Worm (Caenorhabditis elegans): ENCODE data around the gene mrps-33.

mrps-33 gene

DNA sequence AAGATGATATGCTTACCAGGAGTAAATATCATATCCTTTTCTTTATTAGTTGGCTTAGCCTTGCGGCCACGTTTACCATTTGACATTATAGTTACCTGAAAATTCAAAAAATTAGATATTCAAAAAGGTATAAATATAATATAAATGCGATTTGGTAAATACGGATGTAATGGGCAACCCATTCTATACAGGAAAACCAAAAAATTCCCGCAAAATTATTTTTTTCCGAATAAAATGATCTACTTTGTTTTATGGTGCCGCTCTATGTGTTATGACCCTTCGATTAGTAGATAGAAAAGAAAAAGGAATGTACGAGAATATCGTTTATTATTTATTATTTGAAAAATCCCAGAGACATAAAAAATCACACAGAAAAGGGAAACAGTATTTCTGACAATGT, 14.9 kb upstream of the mrps-33 start, which contains the start of gene elli-1:
Gene elli-1 (minus strand): TSS at position 101 of the 400 bp plus-strand sequence.
- TF ChIP-seq lin-26 (GFP tag; IDR thresholded peaks at IDR 0.05) (no peak), Y95B8A.8 (GFP tag; IDR thresholded peaks at IDR 0.05) (no peak), madf-3 (GFP tag; IDR thresholded peaks at IDR 0.05) (no peak), ekl-4 (GFP tag; IDR thresholded peaks at IDR 0.05) (no peak), dpl-1 (GFP tag; optimal IDR thresholded peaks at IDR 0.05) (peak; percentile 16), hmg-20 (GFP tag; IDR thresholded peaks at IDR 0.05) (no peak), efl-1 (GFP tag; optimal IDR thresholded peaks at IDR 0.05) (peak; percentile 53)

DNA sequence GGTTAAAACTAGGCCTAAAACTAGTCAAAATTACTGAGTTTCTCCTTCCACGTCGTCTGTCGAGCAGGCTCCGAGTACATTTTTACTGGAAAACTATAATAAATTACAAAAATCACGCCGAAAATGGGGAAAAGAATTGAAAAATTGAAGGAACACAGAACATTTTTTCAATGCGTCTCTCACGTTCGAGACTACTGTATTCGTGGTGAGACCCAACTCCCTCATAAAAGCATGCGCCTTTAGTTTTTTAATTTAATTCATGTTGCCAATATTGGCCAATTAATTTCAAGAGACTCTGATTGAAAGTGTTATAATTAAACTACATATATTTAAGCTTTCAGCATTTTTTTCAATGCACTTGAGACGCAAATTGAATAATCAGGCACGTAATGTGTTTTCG, 14.3 kb upstream of the mrps-33 start:
- TF ChIP-seq lsl-1 (GFP tag; optimal IDR thresholded peaks at IDR 0.05) (peak; percentile 79), rcor-1 (GFP tag; IDR thresholded peaks at IDR 0.05) (no peak), sdz-38 (tag; optimal IDR thresholded peaks at IDR 0.05) (no peak), K11D2.4 (GFP tag; IDR thresholded peaks at IDR 0.05) (no peak), F33H1.4 (GFP tag; IDR thresholded peaks at IDR 0.05) (peak; percentile 81; the same call in 1 of the 2 replicates), nhr-179 (tag; optimal IDR thresholded peaks at IDR 0.05) (no peak), efl-1 (GFP tag; optimal IDR thresholded peaks at IDR 0.05) (peak; percentile 0), nhr-90 (tag; optimal IDR thresholded peaks at IDR 0.05) (no peak), F23B12.7 (tag; optimal IDR thresholded peaks at IDR 0.05; ENCODE audit: insufficient read depth) (peak; percentile 5), F37B4.10 (GFP tag; IDR thresholded peaks at IDR 0.05) (no peak)

ce11 chrIV:8752492-8752891, 12.7 kb upstream of the mrps-33 start:
- TF ChIP-seq ekl-4 (GFP tag; IDR thresholded peaks at IDR 0.05) (peak; percentile 57), aptf-2 (GFP tag; conservative IDR thresholded peaks at IDR 0.05) (no peak), hsf-1 (GFP tag; IDR thresholded peaks at IDR 0.05) (0 out of 2 replicates have a peak, but pooled peaks have one; percentile 26), snpc-4 (GFP tag; optimal IDR thresholded peaks at IDR 0.05) (no peak), snpc-4 (tag; optimal IDR thresholded peaks at IDR 0.05) (peak in 1 of 4 experiments; percentile 0), ceh-27 (GFP tag; optimal IDR thresholded peaks at IDR 0.05) (no peak), athp-1 (tag; optimal IDR thresholded peaks at IDR 0.05) (peak; percentile 28), xnd-1 (tag; optimal IDR thresholded peaks at IDR 0.05) (peak; percentile 1), lin-54 (GFP tag; optimal IDR thresholded peaks at IDR 0.05) (peak; percentile 44), lsl-1 (GFP tag; optimal IDR thresholded peaks at IDR 0.05) (no peak), ztf-18 (tag; optimal IDR thresholded peaks at IDR 0.05) (peak; percentile 11), madf-10 (tag; optimal IDR thresholded peaks at IDR 0.05) (no peak), hmg-1.2 (GFP tag; IDR thresholded peaks at IDR 0.05) (0 out of 2 replicates have a peak, but pooled peaks have one; percentile 21), madf-6 (GFP tag; IDR thresholded peaks at IDR 0.05) (peak; percentile 57; the same call in 1 of the 2 replicates), hlh-26 (GFP tag; conservative IDR thresholded peaks at IDR 0.05) (no peak), efl-1 (GFP tag; optimal IDR thresholded peaks at IDR 0.05) (no peak), Y79H2A.3 (GFP tag; conservative IDR thresholded peaks at IDR 0.05) (no peak), B0336.3 (GFP tag; IDR thresholded peaks at IDR 0.05) (peak; percentile 69), Y95B8A.8 (GFP tag; IDR thresholded peaks at IDR 0.05) (0 out of 2 replicates have a peak, but pooled peaks have one; percentile 8), tbp1 (GFP tag; optimal IDR thresholded peaks at IDR 0.05) (peak; percentile 24), Y67H2A.10 (GFP tag; conservative IDR thresholded peaks at IDR 0.05) (no peak), ama-1 (optimal IDR thresholded peaks at IDR 0.05) (no peak), ama-1 (GFP tag; optimal IDR thresholded peaks at IDR 0.05) (peak in 1 of 2 experiments; percentile 45)

ce11 chrIV:8748967-8749366, 9.1 kb upstream of the mrps-33 start:
- no peak for TF ChIP-seq dpff-1 (tag; optimal IDR thresholded peaks at IDR 0.05)
- no peak for TF ChIP-seq ets-4 (GFP tag; optimal IDR thresholded peaks at IDR 0.05)
- TF ChIP-seq F55B11.4 (tag; optimal IDR thresholded peaks at IDR 0.05; ENCODE audit: borderline replicate concordance, insufficient read depth): no peak
- no peak for TF ChIP-seq cebp-1 (GFP tag; IDR thresholded peaks at IDR 0.05)
- no peak for TF ChIP-seq cebp-1 (tag; optimal IDR thresholded peaks at IDR 0.05)
- TF ChIP-seq egl-18 (GFP tag; IDR thresholded peaks at IDR 0.05): no peak
- TF ChIP-seq unc-130 (GFP tag; optimal IDR thresholded peaks at IDR 0.05): no peak
- TF ChIP-seq him-1 (tag; optimal IDR thresholded peaks at IDR 0.05): no peak
- TF ChIP-seq nfyb-1 (GFP tag; IDR thresholded peaks at IDR 0.05): 0 out of 2 replicates have a peak, but pooled peaks have one; percentile 36
